Worm (Caenorhabditis elegans) whole organism, late embryonic: ENCODE results near the gene K09G1.2.

Experiments used
- C08G9.2 ChIP-seq: sonication (generic microtip); optimal IDR thresholded peaks from 2 replicates; lab custom pipeline; 2016; ENCODE audit warnings: mild to moderate bottlenecking, missing genetic modification characterization, moderate library complexity, missing compliant biosample characterization
- C38D4.7 ChIP-seq: fragments of 200-800 bp; sonication (Bioruptor generic); optimal IDR thresholded peaks from 2 replicates; lab custom pipeline; 2018; ENCODE audit warnings: mild to moderate bottlenecking, missing genetic modification characterization, moderate library complexity, missing compliant biosample characterization
- F13H6.1 ChIP-seq: sonication (generic microtip); optimal IDR thresholded peaks from 2 replicates; lab custom pipeline; 2016; ENCODE audit warnings: missing genetic modification characterization, missing compliant biosample characterization
- K09A11.1 ChIP-seq: sonication (generic microtip); optimal IDR thresholded peaks from 2 replicates; lab custom pipeline; 2017; ENCODE audit warnings: antibody characterized with exemption, mild to moderate bottlenecking, missing genetic modification characterization, missing compliant biosample characterization; ENCODE audit not compliant: insufficient read depth
- T23F11.4 ChIP-seq: fragments of 200-800 bp; sonication (Bioruptor generic); optimal IDR thresholded peaks from 2 replicates; lab custom pipeline; 2018; ENCODE audit warnings: mild to moderate bottlenecking, missing genetic modification characterization, missing compliant biosample characterization
- ahr-1 ChIP-seq: sonication (generic microtip); optimal IDR thresholded peaks from 2 replicates; lab custom pipeline; 2016; ENCODE audit warnings: missing genetic modification characterization, missing compliant biosample characterization
- ama-1 ChIP-seq: fragments of 150-350 bp; optimal IDR thresholded peaks from 2 replicates; lab custom pipeline; 2014
- ceh-2 ChIP-seq: sonication (generic microtip); optimal IDR thresholded peaks from 2 replicates; lab custom pipeline; 2016; ENCODE audit warnings: missing genotype, missing genetic modification characterization, missing compliant biosample characterization
- ceh-30 ChIP-seq: fragments of 150-350 bp; optimal IDR thresholded peaks from 2 replicates; lab custom pipeline; 2014; ENCODE audit warnings: missing biosample characterization, missing genetic modification characterization
- ceh-31 ChIP-seq: sonication (generic microtip); optimal IDR thresholded peaks from 2 replicates; lab custom pipeline; 2016; ENCODE audit warnings: missing genetic modification characterization, missing compliant biosample characterization
- che-1 ChIP-seq: sonication (generic microtip); optimal IDR thresholded peaks from 2 replicates; lab custom pipeline; 2016; ENCODE audit warnings: mild to moderate bottlenecking, missing genetic modification characterization, missing compliant biosample characterization
- dve-1 ChIP-seq: sonication (generic microtip); optimal IDR thresholded peaks from 2 replicates; lab custom pipeline; 2017; ENCODE audit warnings: antibody characterized with exemption, mild to moderate bottlenecking, missing genetic modification characterization, missing compliant biosample characterization
- elt-2 ChIP-seq: sonication (generic microtip); optimal IDR thresholded peaks from 2 replicates; lab custom pipeline; 2016; ENCODE audit warnings: missing genetic modification reagents, missing genetic modification characterization, missing compliant biosample characterization
- elt-4 ChIP-seq: sonication (generic microtip); optimal IDR thresholded peaks from 2 replicates; lab custom pipeline; 2016; ENCODE audit warnings: missing genetic modification characterization, missing compliant biosample characterization
- ets-4 ChIP-seq: sonication (generic microtip); optimal IDR thresholded peaks from 2 replicates; lab custom pipeline; 2016; ENCODE audit warnings: missing genetic modification characterization, missing compliant biosample characterization
- eyg-1 ChIP-seq: sonication (generic microtip); optimal IDR thresholded peaks from 2 replicates; lab custom pipeline; 2016; ENCODE audit warnings: missing genotype, missing genetic modification characterization, missing compliant biosample characterization
- fax-1 ChIP-seq: sonication (generic microtip); optimal IDR thresholded peaks from 2 replicates; lab custom pipeline; 2016; ENCODE audit warnings: missing genotype, missing genetic modification characterization, missing compliant biosample characterization
- fkh-10 ChIP-seq: fragments of 150-350 bp; optimal IDR thresholded peaks from 2 replicates; lab custom pipeline; 2014; ENCODE audit warnings: missing biosample characterization, missing genetic modification reagents, missing genetic modification characterization
- fkh-6 ChIP-seq: sonication (generic microtip); optimal IDR thresholded peaks from 2 replicates; lab custom pipeline; 2016; ENCODE audit warnings: missing genetic modification characterization, missing compliant biosample characterization
- hlh-13 ChIP-seq: fragments of 200-800 bp; sonication (Bioruptor generic); optimal IDR thresholded peaks from 2 replicates; lab custom pipeline; 2018; ENCODE audit warnings: mild to moderate bottlenecking, missing genetic modification characterization, missing compliant biosample characterization
- hlh-6 ChIP-seq: sonication (generic microtip); optimal IDR thresholded peaks from 2 replicates; lab custom pipeline; 2016; ENCODE audit warnings: missing genotype, missing genetic modification characterization, missing compliant biosample characterization
- hlh-8 ChIP-seq: sonication (generic microtip); optimal IDR thresholded peaks from 2 replicates; lab custom pipeline; 2016; ENCODE audit warnings: missing genotype, missing genetic modification characterization, missing compliant biosample characterization
- lin-11 ChIP-seq: fragments of 200-800 bp; sonication (Bioruptor generic); optimal IDR thresholded peaks from 2 replicates; lab custom pipeline; 2018; ENCODE audit warnings: mild to moderate bottlenecking, missing genetic modification characterization, missing compliant biosample characterization
- madf-2 ChIP-seq: sonication (generic microtip); optimal IDR thresholded peaks from 2 replicates; lab custom pipeline; 2017; ENCODE audit warnings: missing genetic modification characterization, missing compliant biosample characterization
- mec-3 ChIP-seq: sonication (generic microtip); optimal IDR thresholded peaks from 2 replicates; lab custom pipeline; 2016; ENCODE audit warnings: borderline replicate concordance, missing genetic modification characterization, missing compliant biosample characterization
- npax-4 ChIP-seq: sonication (generic microtip); optimal IDR thresholded peaks from 2 replicates; lab custom pipeline; 2016; ENCODE audit warnings: missing genetic modification characterization, missing compliant biosample characterization
- pag-3 ChIP-seq: sonication (generic microtip); optimal IDR thresholded peaks from 2 replicates; lab custom pipeline; 2016; ENCODE audit warnings: missing compliant biosample characterization, missing genetic modification characterization, borderline replicate concordance
- pax-1 ChIP-seq: fragments of 150-350 bp; optimal IDR thresholded peaks from 2 replicates; lab custom pipeline; 2014; ENCODE audit warnings: missing biosample characterization, missing genetic modification characterization
- pros-1 ChIP-seq: fragments of 150-350 bp; optimal IDR thresholded peaks from 2 replicates; lab custom pipeline; 2014; ENCODE audit warnings: missing biosample characterization, missing genetic modification reagents, missing genetic modification characterization
- ref-2 ChIP-seq: sonication (generic microtip); optimal IDR thresholded peaks from 2 replicates; lab custom pipeline; 2016; ENCODE audit warnings: missing genetic modification characterization, missing compliant biosample characterization
- unc-42 ChIP-seq: sonication (generic microtip); optimal IDR thresholded peaks from 2 replicates; lab custom pipeline; 2016; ENCODE audit warnings: missing genotype, missing genetic modification characterization, missing compliant biosample characterization
- unc-55 ChIP-seq: sonication (generic microtip); optimal IDR thresholded peaks from 2 replicates; lab custom pipeline; 2017; ENCODE audit warnings: missing biosample characterization, missing genetic modification reagents, missing genetic modification characterization

K09G1.2 gene

ce11 chrV:9622834-9623233 is 32.4 kb downstream of the K09G1.2 start, which contains the start of gene idpc-5:
Gene idpc-5, minus strand, starts transcription at chrV:9622934.
- TF ChIP-seq eyg-1 (tag; lab: Kevin White, UChicago) (no peak), hlh-8 (no peak), K09A11.1 (tag; lab: Kevin White, UChicago) (no peak), ref-2 (tag; lab: Kevin White, UChicago) (no peak)
- TF ChIP-seq, all 69 proteins: peak for 0

- TF ChIP-seq C08G9.2 (tag; lab: Kevin White, UChicago) (no peak), ceh-31 (tag; lab: Kevin White, UChicago) (no peak), npax-4 (tag; lab: Kevin White, UChicago) (no peak), unc-42 (tag; lab: Kevin White, UChicago) (no peak), che-1 (tag; lab: Kevin White, UChicago) (no peak), fkh-10 (GFP tag; lab: Kevin White, UChicago) (no peak), T23F11.4 (no peak), ets-4 (tag; lab: Kevin White, UChicago) (no peak), elt-2 (no peak), dve-1 (tag; lab: Kevin White, UChicago) (no peak), ceh-30 (tag; lab: Kevin White, UChicago) (no peak), pros-1 (tag; lab: Kevin White, UChicago) (no peak), fax-1 (tag; lab: Kevin White, UChicago) (no peak), madf-2 (tag; lab: Kevin White, UChicago) (no peak), pax-1 (no peak), elt-4 (tag; lab: Kevin White, UChicago) (no peak), unc-55 (no peak), ama-1 (lab: Kevin White, UChicago) (no peak)
Observed at ce11 chrV:9625122-9625521, 34.7 kb downstream of the K09G1.2 start, which contains the start of gene idpc-4. Gene idpc-4, plus strand, starts transcription at chrV:9625422.

- TF ChIP-seq hlh-6 (tag; lab: Kevin White, UChicago) (peak; percentile 30), F13H6.1 (no peak), fkh-6 (tag; lab: Kevin White, UChicago) (peak; percentile 4), lin-11 (no peak), pag-3 (peak; percentile 38), ceh-2 (peak; percentile 13), mec-3 (tag; lab: Kevin White, UChicago) (peak; percentile 45), che-1 (tag; lab: Kevin White, UChicago) (no peak), ets-4 (tag; lab: Kevin White, UChicago) (no peak), ahr-1 (no peak), elt-4 (tag; lab: Kevin White, UChicago) (peak; percentile 93), hlh-13 (GFP tag; lab: Kevin White, UChicago) (no peak)
Observed at ce11 chrV:9625604-9626446, 35.4 kb downstream of the K09G1.2 start, which contains the start of gene T06E4.7. Gene T06E4.7, plus strand, starts transcription at chrV:9626396.

ce11 chrV:9628603-9629002 is 38.2 kb downstream of the K09G1.2 start:
- peak; percentile 46 for TF ChIP-seq hlh-6 (tag; lab: Kevin White, UChicago)
- TF ChIP-seq madf-2 (tag; lab: Kevin White, UChicago): no peak

ce11 chrV:9629114-9629513 is 38.7 kb downstream of the K09G1.2 start, which contains the start of gene idpc-3:
Gene idpc-3, minus strand, starts transcription at chrV:9629214.
- no peak for TF ChIP-seq C38D4.7 (GFP tag; lab: Kevin White, UChicago)
- no peak for TF ChIP-seq ama-1 (lab: Kevin White, UChicago)
- no peak for TF ChIP-seq ahr-1
- TF ChIP-seq, all 69 proteins: peak for 0
